Worm (Caenorhabditis elegans) whole organism, mixed stage, embryonic: ENCODE measurements around the gene srh-115.

Experiments used
- M03D4.4 ChIP-seq: sonication (generic microtip); optimal IDR thresholded peaks from 2 replicates; lab custom pipeline; 2017; ENCODE audit warnings: mild to moderate bottlenecking, missing genetic modification characterization, missing compliant biosample characterization
- bed-3 ChIP-seq: fragments of 200-800 bp; sonication (Bioruptor generic); optimal IDR thresholded peaks from 3 replicates; lab custom pipeline; 2018; ENCODE audit warnings: mild to moderate bottlenecking, missing genetic modification characterization, moderate library complexity, missing compliant biosample characterization
- ceh-39 ChIP-seq: fragments of 150-350 bp; optimal IDR thresholded peaks from 2 replicates; lab custom pipeline; 2014; ENCODE audit warnings: missing biosample characterization, missing genetic modification characterization
- ceh-43 ChIP-seq: fragments of 200-800 bp; sonication (Bioruptor generic); optimal IDR thresholded peaks from 2 replicates; lab custom pipeline; 2018; ENCODE audit warnings: mild to moderate bottlenecking, missing genetic modification characterization, moderate library complexity, missing compliant biosample characterization
- ceh-83 ChIP-seq: fragments of 200-800 bp; sonication (Bioruptor generic); optimal IDR thresholded peaks from 2 replicates; lab custom pipeline; 2018; ENCODE audit warnings: mild to moderate bottlenecking, missing genetic modification characterization, missing compliant biosample characterization
- ces-1 ChIP-seq: fragments of 150-350 bp; optimal IDR thresholded peaks from 2 replicates; lab custom pipeline; 2014; ENCODE audit warnings: missing biosample characterization, missing genetic modification reagents, missing genetic modification characterization
- drap-1 ChIP-seq: fragments of 200-800 bp; sonication (Bioruptor generic); optimal IDR thresholded peaks from 3 replicates; lab custom pipeline; 2018; ENCODE audit warnings: mild to moderate bottlenecking, missing genetic modification characterization, missing compliant biosample characterization
- elt-1 ChIP-seq: sonication (generic microtip); optimal IDR thresholded peaks from 2 replicates; lab custom pipeline; 2017; ENCODE audit warnings: missing genetic modification characterization, mild to moderate bottlenecking, missing compliant biosample characterization, antibody characterized with exemption, moderate library complexity, borderline replicate concordance; ENCODE audit not compliant: insufficient read depth
- elt-3 ChIP-seq: fragments of 150-350 bp; optimal IDR thresholded peaks from 2 replicates; lab custom pipeline; 2014; ENCODE audit warnings: missing biosample characterization, missing genetic modification characterization
- flh-1 ChIP-seq: fragments of 200-800 bp; sonication (Bioruptor generic); optimal IDR thresholded peaks from 2 replicates; lab custom pipeline; 2018; ENCODE audit warnings: mild to moderate bottlenecking, missing genetic modification characterization, moderate library complexity, missing compliant biosample characterization
- ham-2 ChIP-seq: fragments of 200-800 bp; sonication (Bioruptor generic); optimal IDR thresholded peaks from 2 replicates; lab custom pipeline; 2018; ENCODE audit warnings: mild to moderate bottlenecking, missing genetic modification characterization, missing compliant biosample characterization
- hlh-1 ChIP-seq: fragments of 150-350 bp; optimal IDR thresholded peaks from 2 replicates; lab custom pipeline; 2014; ENCODE audit warnings: missing biosample characterization, missing genetic modification reagents, missing genetic modification characterization
- lin-13 ChIP-seq: fragments of 150-350 bp; optimal IDR thresholded peaks from 2 replicates; lab custom pipeline; 2014; ENCODE audit warnings: missing biosample characterization, missing genetic modification characterization
- lin-32 ChIP-seq: fragments of 200-800 bp; sonication (Bioruptor generic); optimal IDR thresholded peaks from 2 replicates; lab custom pipeline; 2018; ENCODE audit warnings: mild to moderate bottlenecking, missing genetic modification characterization, missing compliant biosample characterization
- lsy-2 ChIP-seq: fragments of 150-350 bp; optimal IDR thresholded peaks from 2 replicates; lab custom pipeline; 2014; ENCODE audit warnings: missing biosample characterization, missing genetic modification characterization
- nhr-12 ChIP-seq: fragments of 150-350 bp; optimal IDR thresholded peaks from 2 replicates; lab custom pipeline; 2014; ENCODE audit warnings: missing biosample characterization, missing genetic modification characterization
- nhr-2 ChIP-seq: fragments of 150-350 bp; optimal IDR thresholded peaks from 2 replicates; lab custom pipeline; 2014; ENCODE audit warnings: missing biosample characterization, missing genetic modification characterization
- nhr-237 ChIP-seq: fragments of 150-350 bp; optimal IDR thresholded peaks from 2 replicates; lab custom pipeline; 2014; ENCODE audit warnings: missing biosample characterization, missing genetic modification characterization
- nhr-76 ChIP-seq: sonication (generic microtip); optimal IDR thresholded peaks from 2 replicates; lab custom pipeline; 2017; ENCODE audit warnings: missing biosample characterization, missing genetic modification characterization
- pha-4 ChIP-seq: fragments of 150-350 bp; optimal IDR thresholded peaks from 2 replicates; lab custom pipeline; 2018; ENCODE audit warnings: missing biosample characterization, missing genetic modification reagents, missing genetic modification characterization
- snpc-4 ChIP-seq: fragments of 150-350 bp; optimal IDR thresholded peaks from 2 replicates; lab custom pipeline; 2014; ENCODE audit warnings: missing biosample characterization, missing genetic modification characterization
- sptf-1 ChIP-seq: sonication (generic microtip); optimal IDR thresholded peaks from 2 replicates; lab custom pipeline; 2017; ENCODE audit warnings: mild to moderate bottlenecking, missing genetic modification characterization, moderate library complexity, missing compliant biosample characterization
- tbx-8 ChIP-seq: fragments of 200-800 bp; sonication (Bioruptor generic); optimal IDR thresholded peaks from 2 replicates; lab custom pipeline; 2018; ENCODE audit warnings: mild to moderate bottlenecking, missing genetic modification characterization, moderate library complexity, missing compliant biosample characterization
- unc-120 ChIP-seq: sonication (generic microtip); optimal IDR thresholded peaks from 2 replicates; lab custom pipeline; 2017; ENCODE audit warnings: missing genetic modification characterization, missing compliant biosample characterization; ENCODE audit not compliant: poor library complexity, severe bottlenecking
- unc-62 ChIP-seq: fragments of 150-350 bp; optimal IDR thresholded peaks from 2 replicates; lab custom pipeline; 2014; ENCODE audit warnings: missing biosample characterization, missing genetic modification reagents, missing genetic modification characterization
- zip-8 ChIP-seq: fragments of 150-350 bp; optimal IDR thresholded peaks from 2 replicates; lab custom pipeline; 2014; ENCODE audit warnings: missing biosample characterization, missing genetic modification characterization

The srh-115 gene

ce11 chrV:17296443-17296842 is 40.9 kb downstream of the srh-115 start:
- TF ChIP-seq lin-13 (tag; lab: Kevin White, UChicago) (no peak), snpc-4 (no peak), ceh-39 (tag; lab: Kevin White, UChicago) (no peak), lin-32 (GFP tag; lab: Kevin White, UChicago) (no peak), hlh-1 (tag; lab: Kevin White, UChicago) (no peak), nhr-2 (tag; lab: Kevin White, UChicago) (no peak), ces-1 (GFP tag; lab: Kevin White, UChicago) (no peak), ham-2 (GFP tag; lab: Kevin White, UChicago) (no peak), lsy-2 (tag; lab: Kevin White, UChicago) (no peak), unc-120 (tag; lab: Kevin White, UChicago) (no peak), tbx-8 (GFP tag; lab: Kevin White, UChicago) (no peak), M03D4.4 (tag; lab: Kevin White, UChicago) (no peak), flh-1 (GFP tag; lab: Kevin White, UChicago) (no peak), bed-3 (no peak), sptf-1 (tag; lab: Kevin White, UChicago) (no peak), ceh-83 (no peak)

- TF ChIP-seq drap-1 (GFP tag; lab: Kevin White, UChicago), result no peak
- TF ChIP-seq zip-8 (tag; lab: Kevin White, UChicago), result no peak
- TF ChIP-seq hlh-1 (tag; lab: Kevin White, UChicago), result no peak
- TF ChIP-seq elt-1 (tag; lab: Kevin White, UChicago), result no peak
- TF ChIP-seq lin-32 (GFP tag; lab: Kevin White, UChicago), result no peak
- TF ChIP-seq sptf-1 (tag; lab: Kevin White, UChicago), result no peak
Observed at ce11 chrV:17298657-17299056, 43.1 kb downstream of the srh-115 start.

DNA sequence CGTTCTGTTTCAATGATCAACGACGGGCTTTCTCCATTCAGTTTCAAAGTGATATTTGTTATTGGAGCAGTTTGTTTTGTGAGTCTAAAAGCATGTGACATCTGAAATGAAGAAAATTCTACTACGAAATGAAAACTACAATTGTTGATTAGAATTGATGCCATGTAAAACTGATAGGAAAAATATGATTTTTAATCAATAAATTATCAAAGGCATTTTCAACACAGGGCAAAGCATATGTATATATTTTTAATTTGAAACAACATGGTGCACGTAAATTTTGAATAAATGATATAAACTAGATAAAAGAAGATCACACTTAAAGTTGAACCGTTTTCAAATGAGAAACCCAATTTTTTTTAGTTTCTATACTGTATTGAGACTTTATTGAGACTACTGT is 45.8 kb downstream of the srh-115 start, which contains the start of gene K10G4.5:
Gene K10G4.5, minus strand, starts transcription at position 101 of the 400 bp plus-strand sequence.
- TF ChIP-seq unc-62 (GFP tag; lab: Kevin White, UChicago), result no peak
- TF ChIP-seq elt-3 (tag; lab: Kevin White, UChicago), result no peak
- TF ChIP-seq ceh-39 (tag; lab: Kevin White, UChicago), result no peak
- no peak for TF ChIP-seq pha-4 (tag; lab: Kevin White, UChicago)
- TF ChIP-seq nhr-2 (tag; lab: Kevin White, UChicago), result no peak
- TF ChIP-seq hlh-1 (tag; lab: Kevin White, UChicago), result no peak
- TF ChIP-seq ces-1 (GFP tag; lab: Kevin White, UChicago), result no peak
- TF ChIP-seq nhr-76 (tag; lab: Kevin White, UChicago), result no peak
- no peak for TF ChIP-seq ceh-43

ce11 chrV:17302754-17303153 is 47.2 kb downstream of the srh-115 start, which contains the start of gene sri-70:
Gene sri-70, plus strand, starts transcription at chrV:17303054.
- TF ChIP-seq lin-13 (tag; lab: Kevin White, UChicago) (no peak), lin-32 (GFP tag; lab: Kevin White, UChicago) (no peak), elt-1 (tag; lab: Kevin White, UChicago) (no peak), sptf-1 (tag; lab: Kevin White, UChicago) (no peak), nhr-237 (tag; lab: Kevin White, UChicago) (no peak), flh-1 (GFP tag; lab: Kevin White, UChicago) (no peak), nhr-76 (tag; lab: Kevin White, UChicago) (no peak), nhr-12 (tag; lab: Kevin White, UChicago) (no peak)

DNA sequence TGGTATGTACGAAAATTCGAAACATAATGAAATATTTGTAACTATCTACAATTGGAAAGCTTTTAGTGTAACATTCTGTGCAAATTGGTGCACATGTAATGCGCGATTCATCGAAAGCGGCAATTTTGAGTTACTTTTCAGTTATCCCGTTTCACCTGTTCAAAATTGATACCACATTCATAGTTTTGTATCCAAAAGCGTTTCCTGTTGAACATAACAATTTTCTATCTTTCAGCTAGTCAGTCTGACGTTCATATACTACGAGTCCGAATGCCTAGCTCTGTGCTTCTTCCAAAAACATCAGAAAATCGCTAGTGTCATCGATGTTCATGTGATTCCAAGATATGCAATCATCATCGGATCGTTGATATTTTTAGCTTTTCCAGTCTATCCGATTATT is 47.8 kb downstream of the srh-115 start:
- no peak for TF ChIP-seq elt-1 (tag; lab: Kevin White, UChicago)
- TF ChIP-seq elt-3 (tag; lab: Kevin White, UChicago), result no peak
- no peak for TF ChIP-seq snpc-4
- no peak for TF ChIP-seq ceh-39 (tag; lab: Kevin White, UChicago)
- TF ChIP-seq, all 35 proteins: peak for 0
